Worm (Caenorhabditis elegans) whole organism, young adult: ENCODE results near the gene mdf-2.

Experiments used
- B0336.3 ChIP-seq: fragments of 200-800 bp; sonication (Bioruptor generic); IDR thresholded peaks from 2 replicates; pipeline ENCODE4 v1.3.6; 2022; ENCODE audit warnings: missing genetic modification characterization, missing compliant biosample characterization
- F22D6.2 ChIP-seq: sonication (generic microtip); optimal IDR thresholded peaks from 2 replicates; lab custom pipeline; 2016; ENCODE audit warnings: mild to moderate bottlenecking, missing genetic modification characterization, missing compliant biosample characterization
- F33H1.4 ChIP-seq: fragments of 200-800 bp; sonication (Bioruptor generic); IDR thresholded peaks from 2 replicates; pipeline ENCODE4 v1.3.6; 2022; ENCODE audit warnings: missing genetic modification reagents, missing genetic modification characterization, missing compliant biosample characterization
- F49E8.2 ChIP-seq: sonication (generic microtip); optimal IDR thresholded peaks from 3 replicates; lab custom pipeline; 2017; ENCODE audit warnings: missing genetic modification characterization, mild to moderate bottlenecking, missing compliant biosample characterization, antibody characterized with exemption, moderate library complexity; ENCODE audit not compliant: insufficient read depth
- K11D2.4 ChIP-seq: fragments of 200-800 bp; sonication (Bioruptor generic); IDR thresholded peaks from 2 replicates; pipeline ENCODE4 v1.3.6; 2022; ENCODE audit warnings: missing genetic modification reagents, missing genetic modification characterization, missing compliant biosample characterization
- T26A5.8 ChIP-seq: sonication (generic microtip); optimal IDR thresholded peaks from 2 replicates; lab custom pipeline; 2016; ENCODE audit warnings: missing genetic modification characterization, missing compliant biosample characterization
- Y67H2A.10 ChIP-seq: fragments of 200-800 bp; sonication (Bioruptor generic); conservative IDR thresholded peaks from 2 replicates; pipeline ENCODE4 v1.3.6; 2022; ENCODE audit warnings: missing genetic modification reagents, missing genetic modification characterization, missing compliant biosample characterization
- akir-1 ChIP-seq: fragments of 200-800 bp; sonication (Bioruptor generic); optimal IDR thresholded peaks from 2 replicates; lab custom pipeline; 2018; ENCODE audit warnings: mild to moderate bottlenecking, missing genetic modification characterization, moderate library complexity, missing compliant biosample characterization
- aptf-2 ChIP-seq: fragments of 200-800 bp; sonication (Bioruptor generic); conservative IDR thresholded peaks from 2 replicates; pipeline ENCODE4 v1.3.6; 2022; ENCODE audit warnings: missing genetic modification reagents, missing genetic modification characterization, missing compliant biosample characterization
- atf-7 ChIP-seq: sonication (generic microtip); optimal IDR thresholded peaks from 2 replicates; lab custom pipeline; 2017; ENCODE audit warnings: mild to moderate bottlenecking, missing genetic modification characterization, missing compliant biosample characterization
- bed-1 ChIP-seq: fragments of 200-800 bp; sonication (Bioruptor generic); IDR thresholded peaks from 2 replicates; pipeline ENCODE4 v1.3.6; 2022; ENCODE audit warnings: missing genetic modification reagents, missing genetic modification characterization, missing compliant biosample characterization
- ccch-3 ChIP-seq: fragments of 200-800 bp; sonication (Bioruptor generic); optimal IDR thresholded peaks from 2 replicates; lab custom pipeline; 2018; ENCODE audit warnings: mild to moderate bottlenecking, missing genetic modification characterization, missing compliant biosample characterization
- cebp-1 ChIP-seq, 2 experiments: fragments of 200-800 bp in 1 of 2; sonication (Bioruptor generic) in 1 of 2; sonication (generic microtip) in 1 of 2; IDR thresholded peaks in 1 of 2; optimal IDR thresholded peaks in 1 of 2; 2 replicates each; pipeline versions ENCODE4 v1.3.6 to Lab custom; 2017 to 2022; ENCODE audit warnings: missing compliant biosample characterization in 2 of 2, missing genetic modification characterization in 2 of 2, mild to moderate bottlenecking in 1 of 2, missing genetic modification reagents in 1 of 2, moderate library complexity in 1 of 2
- ceh-40 ChIP-seq: fragments of 200-800 bp; sonication (Bioruptor generic); IDR thresholded peaks from 2 replicates; pipeline ENCODE4 v1.3.6; 2022; ENCODE audit warnings: missing genetic modification characterization, missing compliant biosample characterization
- ceh-79 ChIP-seq: sonication (generic microtip); optimal IDR thresholded peaks from 2 replicates; lab custom pipeline; 2017; ENCODE audit warnings: mild to moderate bottlenecking, missing genetic modification characterization, missing compliant biosample characterization
- ceh-91 ChIP-seq: fragments of 200-800 bp; sonication (Bioruptor generic); IDR thresholded peaks from 2 replicates; pipeline ENCODE4 v1.3.6; 2022; ENCODE audit warnings: missing genetic modification reagents, missing genetic modification characterization, missing compliant biosample characterization
- die-1 ChIP-seq: sonication (generic microtip); optimal IDR thresholded peaks from 2 replicates; lab custom pipeline; 2016; ENCODE audit warnings: missing genotype, mild to moderate bottlenecking, missing genetic modification characterization, missing compliant biosample characterization
- egl-44 ChIP-seq: fragments of 200-800 bp; sonication (Bioruptor generic); IDR thresholded peaks from 2 replicates; pipeline ENCODE4 v1.3.6; 2022; ENCODE audit warnings: missing genetic modification reagents, missing genetic modification characterization, missing compliant biosample characterization
- ets-4 ChIP-seq: fragments of 200-800 bp; sonication (Bioruptor generic); optimal IDR thresholded peaks from 2 replicates; lab custom pipeline; 2018; ENCODE audit warnings: mild to moderate bottlenecking, missing genetic modification characterization, missing compliant biosample characterization
- him-1 ChIP-seq: sonication (generic microtip); optimal IDR thresholded peaks from 2 replicates; lab custom pipeline; 2016; ENCODE audit warnings: missing genotype, missing genetic modification reagents, missing genetic modification characterization, missing compliant biosample characterization
- hlh-12 ChIP-seq: sonication (generic microtip); optimal IDR thresholded peaks from 2 replicates; lab custom pipeline; 2016; ENCODE audit warnings: missing genetic modification characterization, missing compliant biosample characterization
- hrde-1 ChIP-seq: sonication (generic microtip); optimal IDR thresholded peaks from 2 replicates; lab custom pipeline; 2016; ENCODE audit warnings: missing genetic modification characterization, mild to moderate bottlenecking, missing compliant biosample characterization, moderate library complexity, missing genotype, missing genetic modification reagents, borderline replicate concordance
- hsf-1 ChIP-seq: fragments of 200-800 bp; sonication (Bioruptor generic); IDR thresholded peaks from 2 replicates; pipeline ENCODE4 v1.3.6; 2022; ENCODE audit warnings: missing genetic modification reagents, missing genetic modification characterization, missing compliant biosample characterization
- let-526 ChIP-seq: fragments of 200-800 bp; sonication (Bioruptor generic); IDR thresholded peaks from 2 replicates; pipeline ENCODE4 v1.3.6; 2022; ENCODE audit warnings: missing genetic modification reagents, missing genetic modification characterization, missing compliant biosample characterization
- let-607 ChIP-seq, 2 experiments: fragments of 200-800 bp in 1 of 2; sonication (Bioruptor generic) in 1 of 2; sonication (generic microtip) in 1 of 2; optimal IDR thresholded peaks; 2 replicates each; lab custom pipeline; 2016 to 2018; ENCODE audit warnings: mild to moderate bottlenecking in 2 of 2, missing compliant biosample characterization in 2 of 2, missing genetic modification characterization in 2 of 2, moderate library complexity in 2 of 2, missing genotype in 1 of 2
- lsy-27 ChIP-seq: sonication (generic microtip); optimal IDR thresholded peaks from 2 replicates; lab custom pipeline; 2017; ENCODE audit warnings: missing genetic modification characterization, mild to moderate bottlenecking, missing compliant biosample characterization, antibody characterized with exemption, missing genotype, borderline replicate concordance; ENCODE audit not compliant: insufficient read depth
- madf-3 ChIP-seq: fragments of 200-800 bp; sonication (Bioruptor generic); IDR thresholded peaks from 2 replicates; pipeline ENCODE4 v1.3.6; 2022; ENCODE audit warnings: missing genetic modification reagents, missing genetic modification characterization, missing compliant biosample characterization
- mel-28 ChIP-seq: sonication (generic microtip); optimal IDR thresholded peaks from 2 replicates; lab custom pipeline; 2016; ENCODE audit warnings: borderline replicate concordance, mild to moderate bottlenecking, missing genetic modification characterization, missing compliant biosample characterization
- nfya-1 ChIP-seq: sonication (generic microtip); optimal IDR thresholded peaks from 2 replicates; lab custom pipeline; 2017; ENCODE audit warnings: antibody characterized with exemption, missing compliant biosample characterization, missing genetic modification characterization, borderline replicate concordance; ENCODE audit not compliant: insufficient read depth
- nfya-2 ChIP-seq: fragments of 200-800 bp; sonication (Bioruptor generic); IDR thresholded peaks from 2 replicates; pipeline ENCODE4 v1.3.6; 2022; ENCODE audit warnings: missing genetic modification reagents, missing genetic modification characterization, missing compliant biosample characterization
- nfyb-1 ChIP-seq: fragments of 200-800 bp; sonication (Bioruptor generic); IDR thresholded peaks from 2 replicates; pipeline ENCODE4 v1.3.6; 2022; ENCODE audit warnings: missing genetic modification reagents, missing genetic modification characterization, missing compliant biosample characterization
- nhr-179 ChIP-seq: sonication (generic microtip); optimal IDR thresholded peaks from 2 replicates; lab custom pipeline; 2016; ENCODE audit warnings: mild to moderate bottlenecking, missing genetic modification characterization, missing compliant biosample characterization
- nhr-90 ChIP-seq: sonication (generic microtip); optimal IDR thresholded peaks from 2 replicates; lab custom pipeline; 2016; ENCODE audit warnings: missing genotype, mild to moderate bottlenecking, missing genetic modification characterization, missing compliant biosample characterization
- pbrm-1 ChIP-seq: fragments of 200-800 bp; sonication (Bioruptor generic); IDR thresholded peaks from 2 replicates; pipeline ENCODE4 v1.3.6; 2022; ENCODE audit warnings: missing genetic modification reagents, missing genetic modification characterization, missing compliant biosample characterization
- rec-8 ChIP-seq, 2 experiments: sonication (generic microtip); optimal IDR thresholded peaks; 2 replicates each; lab custom pipeline; 2016; ENCODE audit warnings: mild to moderate bottlenecking in 2 of 2, missing genetic modification characterization in 2 of 2, missing genetic modification reagents in 2 of 2, missing genotype in 2 of 2, missing biosample characterization in 1 of 2, missing compliant biosample characterization in 1 of 2, moderate library complexity in 1 of 2
- sea-2 ChIP-seq: fragments of 200-800 bp; sonication (Bioruptor generic); IDR thresholded peaks from 2 replicates; pipeline ENCODE4 v1.3.6; 2022; ENCODE audit warnings: missing genetic modification characterization, missing compliant biosample characterization
- snpc-3.4 ChIP-seq: sonication (generic microtip); optimal IDR thresholded peaks from 2 replicates; lab custom pipeline; 2017; ENCODE audit warnings: missing genetic modification characterization, mild to moderate bottlenecking, missing compliant biosample characterization, antibody characterized with exemption, moderate library complexity, missing genotype, missing genetic modification reagents
- snpc-4 ChIP-seq, 5 experiments: fragments of 150-350 bp in 1 of 5; sonication (generic microtip) in 4 of 5; optimal IDR thresholded peaks; 2 replicates each; lab custom pipeline; 2014 to 2018; ENCODE audit warnings: missing genetic modification characterization in 5 of 5, missing biosample characterization in 3 of 5, antibody characterized with exemption in 2 of 5, mild to moderate bottlenecking in 2 of 5, missing compliant biosample characterization in 2 of 5, missing genotype in 2 of 5, moderate library complexity in 2 of 5, missing genetic modification reagents in 1 of 5
- somi-1 ChIP-seq: fragments of 200-800 bp; sonication (Bioruptor generic); optimal IDR thresholded peaks from 2 replicates; lab custom pipeline; 2018; ENCODE audit warnings: mild to moderate bottlenecking, missing genetic modification characterization, missing compliant biosample characterization
- tbp1 ChIP-seq: fragments of 200-800 bp; sonication (Bioruptor generic); optimal IDR thresholded peaks from 2 replicates; lab custom pipeline; 2018; ENCODE audit warnings: mild to moderate bottlenecking, missing genetic modification characterization, missing compliant biosample characterization
- tlf-1 ChIP-seq: fragments of 200-800 bp; sonication (Bioruptor generic); optimal IDR thresholded peaks from 2 replicates; lab custom pipeline; 2018; ENCODE audit warnings: mild to moderate bottlenecking, missing genetic modification characterization, missing compliant biosample characterization
- unc-130 ChIP-seq: sonication (generic microtip); optimal IDR thresholded peaks from 2 replicates; lab custom pipeline; 2016; ENCODE audit warnings: missing genetic modification reagents, missing genetic modification characterization, missing compliant biosample characterization
- xnd-1 ChIP-seq: sonication (generic microtip); optimal IDR thresholded peaks from 2 replicates; lab custom pipeline; 2016; ENCODE audit warnings: missing genotype, missing genetic modification reagents, missing genetic modification characterization, missing compliant biosample characterization
- zfh-2 ChIP-seq: fragments of 200-800 bp; sonication (Bioruptor generic); conservative IDR thresholded peaks from 2 replicates; pipeline ENCODE4 v1.3.6; 2022; ENCODE audit warnings: missing genetic modification reagents, missing genetic modification characterization, missing compliant biosample characterization
- ztf-22 ChIP-seq: fragments of 200-800 bp; sonication (Bioruptor generic); optimal IDR thresholded peaks from 2 replicates; lab custom pipeline; 2018; ENCODE audit warnings: mild to moderate bottlenecking, missing genetic modification characterization, moderate library complexity, missing compliant biosample characterization
- ztf-3 ChIP-seq: fragments of 200-800 bp; sonication (Bioruptor generic); optimal IDR thresholded peaks from 2 replicates; lab custom pipeline; 2018; ENCODE audit warnings: mild to moderate bottlenecking, missing genetic modification characterization, missing compliant biosample characterization

Gene mdf-2

ce11 chrIV:2640950-2641349 is at the start of gene mdf-2, which contains the start of gene nduv-3 (continued):
- TF ChIP-seq snpc-4 (GFP tag; optimal IDR thresholded peaks at IDR 0.05; lab: Kevin White, UChicago) (no peak), snpc-4 (tag; optimal IDR thresholded peaks at IDR 0.05; lab: Kevin White, UChicago) (peak in 3 of 4 experiments; percentile 33 to 44 (median 36)), ceh-40 (GFP tag; lab: Robert Waterston, UW) (no peak), bed-1 (no peak), F49E8.2 (tag; lab: Kevin White, UChicago) (no peak), atf-7 (no peak), ceh-79 (tag; lab: Kevin White, UChicago) (no peak), ceh-91 (peak; percentile 75; the same call in 1 of the 2 replicates), F22D6.2 (tag; lab: Kevin White, UChicago) (no peak), unc-130 (no peak), zfh-2 (0 out of 2 replicates have a peak, but pooled peaks have one; percentile 25), ztf-22 (no peak), snpc-3.4 (tag; lab: Kevin White, UChicago) (peak; percentile 74), nfya-1 (no peak), nhr-179 (no peak), aptf-2 (no peak), rec-8 (tag; optimal IDR thresholded peaks at IDR 0.05; lab: Kevin White, UChicago) (no peak), ets-4 (GFP tag; lab: Kevin White, UChicago) (no peak), lsy-27 (no peak), sea-2 (GFP tag; lab: Robert Waterston, UW) (no peak), ztf-3 (no peak), B0336.3 (peak; percentile 66), K11D2.4 (no peak), let-526 (no peak), nhr-90 (tag; lab: Kevin White, UChicago) (no peak), xnd-1 (tag; lab: Kevin White, UChicago) (peak; percentile 53), let-607 (tag; optimal IDR thresholded peaks at IDR 0.05; lab: Kevin White, UChicago) (no peak), T26A5.8 (tag; lab: Kevin White, UChicago) (no peak), nfya-2 (no peak), mel-28 (tag; lab: Kevin White, UChicago) (no peak), cebp-1 (GFP tag; IDR thresholded peaks at IDR 0.05; lab: Robert Waterston, UW) (no peak), cebp-1 (tag; optimal IDR thresholded peaks at IDR 0.05; lab: Kevin White, UChicago) (peak; percentile 64), tlf-1 (peak; percentile 43), die-1 (tag; lab: Kevin White, UChicago) (no peak), hlh-12 (tag; lab: Kevin White, UChicago) (no peak), tbp1 (GFP tag; lab: Kevin White, UChicago) (peak; percentile 52), nfyb-1 (GFP tag; lab: Robert Waterston, UW) (peak; percentile 65), akir-1 (GFP tag; lab: Kevin White, UChicago) (no peak), Y67H2A.10 (GFP tag; lab: Robert Waterston, UW) (no peak), him-1 (tag; lab: Kevin White, UChicago) (no peak), hrde-1 (tag; lab: Kevin White, UChicago) (no peak), somi-1 (no peak), madf-3 (GFP tag; lab: Robert Waterston, UW) (peak; percentile 72; the same call in 1 of the 2 replicates), ccch-3 (GFP tag; lab: Kevin White, UChicago) (no peak), egl-44 (GFP tag; lab: Robert Waterston, UW) (0 out of 2 replicates have a peak, but pooled peaks have one; percentile 36), pbrm-1 (peak; percentile 75), F33H1.4 (GFP tag; lab: Robert Waterston, UW) (peak; percentile 70), hsf-1 (peak; percentile 56; the same call in 1 of the 2 replicates)
